Fruit fly (Drosophila melanogaster): ENCODE measurements around the gene CG9641.

CG9641 gene

DNA sequence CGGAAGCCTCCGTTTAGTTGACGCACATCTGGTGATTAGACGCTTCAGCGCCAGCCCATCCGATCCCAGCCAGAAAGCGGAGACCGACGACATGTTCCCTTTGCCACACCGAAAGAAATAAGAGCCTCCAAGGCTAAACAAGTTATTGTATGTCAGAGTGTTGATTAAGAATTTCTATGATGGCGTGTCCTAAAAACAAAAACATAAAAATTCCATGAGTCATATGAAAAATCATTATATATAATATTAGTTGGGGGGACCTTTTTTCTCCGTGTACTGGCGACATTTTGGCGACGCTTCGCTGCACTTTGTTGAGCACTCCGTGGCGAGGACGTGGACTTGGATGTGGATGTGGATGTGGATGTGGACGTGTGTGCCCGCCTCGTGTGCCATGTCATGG is 36.1 kb upstream of the CG9641 start (continued):
- TF ChIP-seq CG15479 (GFP tag; optimal IDR thresholded peaks at IDR 0.05) (no peak), CG34376 (GFP tag; optimal IDR thresholded peaks at IDR 0.05) (no peak), vvl (GFP tag; IDR thresholded peaks at IDR 0.05) (peak; percentile 56; the same call in 1 of the 2 replicates), pros (GFP tag; optimal IDR thresholded peaks at IDR 0.05) (no peak), Lpt (GFP tag; optimal IDR thresholded peaks at IDR 0.05) (no peak), CkIIα-i1 (GFP tag; IDR thresholded peaks at IDR 0.05) (no peak), bowl (GFP tag; IDR thresholded peaks at IDR 0.05) (no peak), CG18599 (GFP tag; optimal IDR thresholded peaks at IDR 0.05) (no peak), Dek (tag; optimal IDR thresholded peaks at IDR 0.05) (no peak), trh (GFP tag; optimal IDR thresholded peaks at IDR 0.05) (no peak), disco-r (GFP tag; optimal IDR thresholded peaks at IDR 0.05) (no peak), pan (optimal IDR thresholded peaks at IDR 0.05) (no peak), pan (GFP tag; optimal IDR thresholded peaks at IDR 0.05 in 1 of 2, IDR thresholded peaks at IDR 0.05 in 1 of 2) (peak in 1 of 2 experiments; percentile 27), CG10959 (GFP tag; IDR thresholded peaks at IDR 0.05) (0 out of 2 replicates have a peak, but pooled peaks have one; percentile 7), fd3F (GFP tag; optimal IDR thresholded peaks at IDR 0.05) (no peak), jumu (GFP tag; optimal IDR thresholded peaks at IDR 0.05) (no peak), HLH4C (GFP tag; IDR thresholded peaks at IDR 0.05; ENCODE audit: partially characterized antibody) (no peak), sim (GFP tag; IDR thresholded peaks at IDR 0.05) (no peak), twi (tag; optimal IDR thresholded peaks at IDR 0.05) (no peak), NC2β (GFP tag; optimal IDR thresholded peaks at IDR 0.05) (no peak), CG14014 (GFP tag; IDR thresholded peaks at IDR 0.05) (0 out of 2 replicates have a peak, but pooled peaks have one; percentile 10), CG17568 (GFP tag; optimal IDR thresholded peaks at IDR 0.05) (no peak), CG31224 (GFP tag; IDR thresholded peaks at IDR 0.05) (no peak), HLH3B (GFP tag; IDR thresholded peaks at IDR 0.05) (peak; percentile 50), Lim3 (GFP tag; IDR thresholded peaks at IDR 0.05) (no peak), chif (GFP tag; optimal IDR thresholded peaks at IDR 0.05) (no peak), knrl (GFP tag; IDR thresholded peaks at IDR 0.05; ENCODE audit: partially characterized antibody) (no peak), CG6254 (GFP tag; optimal IDR thresholded peaks at IDR 0.05) (no peak), GATAe (GFP tag; conservative IDR thresholded peaks at IDR 0.05) (no peak), Spps (tag; optimal IDR thresholded peaks at IDR 0.05) (no peak), bigmax (GFP tag; optimal IDR thresholded peaks at IDR 0.05) (no peak), CoRest (tag; optimal IDR thresholded peaks at IDR 0.05) (peak; percentile 7), Blimp-1 (GFP tag; optimal IDR thresholded peaks at IDR 0.05) (peak; percentile 37), Ets65A (GFP tag) (peak; percentile 41), CG30403 (GFP tag; optimal IDR thresholded peaks at IDR 0.05) (no peak), rib (GFP tag; IDR thresholded peaks at IDR 0.05) (no peak), jing (GFP tag; optimal IDR thresholded peaks at IDR 0.05) (no peak), Nf-YB (GFP tag; optimal IDR thresholded peaks at IDR 0.05) (no peak), CG12659 (GFP tag; optimal IDR thresholded peaks at IDR 0.05) (no peak), CG6765 (GFP tag; optimal IDR thresholded peaks at IDR 0.05) (no peak), hth (optimal IDR thresholded peaks at IDR 0.05) (no peak), CG15073 (GFP tag; optimal IDR thresholded peaks at IDR 0.05) (no peak), Aef1 (GFP tag; IDR thresholded peaks at IDR 0.05) (0 out of 3 replicates have a peak, but pooled peaks have one; percentile 16), CG9215 (GFP tag; IDR thresholded peaks at IDR 0.05) (no peak), CG18011 (GFP tag; optimal IDR thresholded peaks at IDR 0.05) (no peak), Elba2 (GFP tag; optimal IDR thresholded peaks at IDR 0.05) (no peak), h (optimal IDR thresholded peaks at IDR 0.05) (no peak), ap (GFP tag; IDR thresholded peaks at IDR 0.05) (0 out of 2 replicates have a peak, but pooled peaks have one; percentile 33), ro (GFP tag; IDR thresholded peaks at IDR 0.05) (no peak), Ets97D (GFP tag; optimal IDR thresholded peaks at IDR 0.05) (no peak), dmrt99B (tag; optimal IDR thresholded peaks at IDR 0.05) (no peak), CG32532 (GFP tag; IDR thresholded peaks at IDR 0.05) (no peak; the same call in 1 of the 2 replicates), Kr (GFP tag; optimal IDR thresholded peaks at IDR 0.05) (no peak)

All from whole organism, embryonic.